Fruit fly (Drosophila melanogaster) whole organism, embryonic: Measurements from ENCODE around the gene CG5214.
A peak's percentile ranks its signal among the peaks of the same experiment; 100 is the strongest.

Experiments used
- Abd-B ChIP-seq: fragments of 200-800 bp; sonication (Bioruptor generic); optimal IDR thresholded peaks from 2 replicates; lab custom pipeline; 2018; ENCODE audit warnings: missing biosample characterization, mild to moderate bottlenecking, missing genetic modification characterization, moderate library complexity
- Atf3 ChIP-seq: fragments of 200-800 bp; sonication (Bioruptor generic); optimal IDR thresholded peaks from 3 replicates; lab custom pipeline; 2016; ENCODE audit warnings: missing biosample characterization, missing genetic modification characterization
- Blimp-1 ChIP-seq: fragments of 200-800 bp; sonication (Bioruptor generic); optimal IDR thresholded peaks from 3 replicates; lab custom pipeline; 2018; ENCODE audit warnings: missing biosample characterization, missing genetic modification characterization, mild to moderate bottlenecking, moderate library complexity, missing genetic modification reagents
- CG10147 ChIP-seq: fragments of 200-800 bp; sonication (Bioruptor generic); optimal IDR thresholded peaks from 2 replicates; lab custom pipeline; 2019; ENCODE audit warnings: missing biosample characterization, mild to moderate bottlenecking, missing genetic modification characterization, moderate library complexity
- CG10366 ChIP-seq: fragments of 200-800 bp; sonication (Bioruptor generic); IDR thresholded peaks from 2 replicates; pipeline ENCODE4 v1.3.6; 2022; ENCODE audit warnings: missing biosample characterization, missing genetic modification characterization
- CG10979 ChIP-seq: fragments of 200-800 bp; sonication (Bioruptor generic); optimal IDR thresholded peaks from 2 replicates; lab custom pipeline; 2018; ENCODE audit warnings: missing biosample characterization, mild to moderate bottlenecking, missing genetic modification characterization, moderate library complexity
- CG11504 ChIP-seq: fragments of 200-800 bp; sonication (Bioruptor generic); optimal IDR thresholded peaks from 3 replicates; lab custom pipeline; 2019; ENCODE audit warnings: missing biosample characterization, mild to moderate bottlenecking, missing genetic modification characterization, moderate library complexity
- CG12236 ChIP-seq: fragments of 200-800 bp; sonication (Bioruptor generic); optimal IDR thresholded peaks from 2 replicates; lab custom pipeline; 2016; ENCODE audit warnings: missing biosample characterization, missing genetic modification characterization
- CG17385 ChIP-seq: fragments of 200-800 bp; sonication (Bioruptor generic); optimal IDR thresholded peaks from 3 replicates; lab custom pipeline; 2018; ENCODE audit warnings: missing biosample characterization, mild to moderate bottlenecking, missing genetic modification characterization
- CG1832 ChIP-seq: fragments of 200-800 bp; sonication (Bioruptor generic); optimal IDR thresholded peaks from 2 replicates; lab custom pipeline; 2017; ENCODE audit warnings: missing biosample characterization, mild to moderate bottlenecking, missing genetic modification characterization, inconsistent platforms
- CG2889 ChIP-seq: fragments of 200-800 bp; sonication (Bioruptor generic); IDR thresholded peaks from 3 replicates; pipeline ENCODE4 v1.3.6; 2022; ENCODE audit warnings: missing biosample characterization, missing genetic modification characterization
- CG34422 ChIP-seq: fragments of 200-800 bp; sonication (Bioruptor generic); IDR thresholded peaks from 3 replicates; pipeline ENCODE4 v1.3.6; 2022; ENCODE audit warnings: missing biosample characterization, missing genetic modification characterization
- CG6654 ChIP-seq: fragments of 200-800 bp; sonication (Bioruptor generic); optimal IDR thresholded peaks from 2 replicates; lab custom pipeline; 2017; ENCODE audit warnings: missing biosample characterization, mild to moderate bottlenecking, missing genetic modification characterization
- CG8944 ChIP-seq: fragments of 200-800 bp; sonication (Bioruptor generic); optimal IDR thresholded peaks from 3 replicates; lab custom pipeline; 2016; ENCODE audit warnings: missing biosample characterization, missing genetic modification characterization
- CrebB ChIP-seq: fragments of 200-800 bp; sonication (Bioruptor generic); optimal IDR thresholded peaks from 3 replicates; lab custom pipeline; 2018; ENCODE audit warnings: missing biosample characterization, mild to moderate bottlenecking, missing genetic modification characterization
- D19A ChIP-seq: fragments of 200-800 bp; optimal IDR thresholded peaks from 3 replicates; lab custom pipeline; 2019; ENCODE audit warnings: missing biosample characterization, mild to moderate bottlenecking, missing genetic modification characterization, moderate library complexity
- Dp ChIP-seq: fragments of 200-800 bp; sonication (Bioruptor generic); optimal IDR thresholded peaks from 2 replicates; lab custom pipeline; 2018; ENCODE audit warnings: missing biosample characterization, mild to moderate bottlenecking, missing genetic modification characterization, moderate library complexity
- E2f2 ChIP-seq: fragments of 200-800 bp; sonication (Bioruptor generic); IDR thresholded peaks from 2 replicates; pipeline ENCODE4 v1.3.6; 2022; ENCODE audit warnings: missing biosample characterization, missing genetic modification characterization
- Ets97D ChIP-seq: fragments of 200-800 bp; sonication (Bioruptor generic); optimal IDR thresholded peaks from 3 replicates; lab custom pipeline; 2016; ENCODE audit warnings: missing biosample characterization, missing genetic modification characterization
- H15 ChIP-seq: fragments of 200-800 bp; sonication (Bioruptor generic); IDR thresholded peaks from 3 replicates; pipeline ENCODE4 v1.3.6; 2022; ENCODE audit warnings: missing biosample characterization, missing genetic modification characterization
- Hr39 ChIP-seq: fragments of >200 bp; optimal IDR thresholded peaks from 2 replicates; lab custom pipeline; 2017
- MBD-R2 ChIP-seq: fragments of 200-800 bp; sonication (Bioruptor generic); IDR thresholded peaks from 2 replicates; pipeline ENCODE4 v1.3.6; 2022; ENCODE audit warnings: missing biosample characterization, missing genetic modification characterization
- Mad ChIP-seq: fragments of 200-800 bp; sonication (Bioruptor generic); optimal IDR thresholded peaks from 2 replicates; lab custom pipeline; 2016; ENCODE audit warnings: missing biosample characterization, missing genetic modification characterization
- Pdp1 ChIP-seq, 2 experiments: fragments of 200-800 bp; sonication (Bioruptor generic); optimal IDR thresholded peaks; 3 replicates each; lab custom pipeline; 2016; ENCODE audit warnings: missing biosample characterization in 2 of 2, missing genetic modification characterization in 2 of 2, mild to moderate bottlenecking in 1 of 2, moderate library complexity in 1 of 2
- Six4 ChIP-seq: fragments of 200-800 bp; sonication (Bioruptor generic); optimal IDR thresholded peaks from 2 replicates; lab custom pipeline; 2016; ENCODE audit warnings: missing biosample characterization, missing genetic modification characterization
- Sox102F ChIP-seq: fragments of 200-800 bp; sonication (Bioruptor generic); optimal IDR thresholded peaks from 2 replicates; lab custom pipeline; 2018; ENCODE audit warnings: missing biosample characterization, mild to moderate bottlenecking, missing genetic modification characterization, moderate library complexity
- Sry-β ChIP-seq: fragments of 200-800 bp; sonication (Bioruptor generic); optimal IDR thresholded peaks from 2 replicates; lab custom pipeline; 2018; ENCODE audit warnings: missing biosample characterization, mild to moderate bottlenecking, missing genetic modification characterization, moderate library complexity
- amos ChIP-seq: fragments of 200-800 bp; sonication (Bioruptor generic); IDR thresholded peaks from 2 replicates; pipeline ENCODE4 v1.3.6; 2022; ENCODE audit warnings: missing biosample characterization, missing genetic modification characterization; ENCODE audit not compliant: partially characterized antibody
- br ChIP-seq: fragments of >200 bp; optimal IDR thresholded peaks from 2 replicates; lab custom pipeline; 2017
- caup ChIP-seq: fragments of 200-800 bp; sonication (Bioruptor generic); optimal IDR thresholded peaks from 3 replicates; lab custom pipeline; 2017; ENCODE audit warnings: missing biosample characterization, mild to moderate bottlenecking, missing genetic modification characterization, moderate library complexity; ENCODE audit not compliant: severe bottlenecking
- chinmo ChIP-seq: fragments of 200-800 bp; sonication (Bioruptor generic); IDR thresholded peaks from 4 replicates; pipeline ENCODE4 v1.3.6; 2022; ENCODE audit warnings: missing biosample characterization, missing genetic modification characterization; ENCODE audit not compliant: partially characterized antibody
- crp ChIP-seq, 2 experiments: fragments of 200-800 bp; sonication (Bioruptor generic); optimal IDR thresholded peaks; 2 replicates in 1 of 2; 3 replicates in 1 of 2; lab custom pipeline; 2017; ENCODE audit warnings: missing biosample characterization in 2 of 2, missing genetic modification characterization in 2 of 2, mild to moderate bottlenecking in 1 of 2, moderate library complexity in 1 of 2
- da ChIP-seq: fragments of 200-800 bp; sonication (Bioruptor generic); optimal IDR thresholded peaks from 2 replicates; lab custom pipeline; 2016; ENCODE audit warnings: missing biosample characterization, missing genetic modification characterization
- dm ChIP-seq: fragments of 200-800 bp; sonication (Bioruptor generic); optimal IDR thresholded peaks from 3 replicates; lab custom pipeline; 2016; ENCODE audit warnings: missing biosample characterization, missing genetic modification characterization
- lbe ChIP-seq: fragments of 200-800 bp; sonication (Bioruptor generic); optimal IDR thresholded peaks from 2 replicates; lab custom pipeline; 2016; ENCODE audit warnings: missing biosample characterization, mild to moderate bottlenecking, missing genetic modification characterization
- maf-S ChIP-seq: fragments of 200-800 bp; sonication (Bioruptor generic); optimal IDR thresholded peaks from 2 replicates; lab custom pipeline; 2016; ENCODE audit warnings: missing biosample characterization, missing genetic modification characterization
- pita ChIP-seq: fragments of 200-800 bp; sonication (Bioruptor generic); optimal IDR thresholded peaks from 2 replicates; lab custom pipeline; 2017; ENCODE audit warnings: missing biosample characterization, mild to moderate bottlenecking, missing genetic modification characterization
- prd ChIP-seq, 3 experiments: fragments of >200 bp in 2 of 3; fragments of 200-800 bp in 1 of 3; sonication (Bioruptor generic) in 1 of 3; optimal IDR thresholded peaks in 2 of 3; IDR thresholded peaks in 1 of 3; 2 replicates in 2 of 3; 3 replicates in 1 of 3; pipeline versions ENCODE4 v1.3.6 to Lab custom; 2017 to 2022; ENCODE audit warnings: missing biosample characterization in 1 of 3, missing genetic modification characterization in 1 of 3
- sens ChIP-seq: fragments of 200-800 bp; sonication (Bioruptor generic); peaks from one replicate; lab custom pipeline; 2016; ENCODE audit warnings: missing biosample characterization, missing genetic modification characterization
- stwl ChIP-seq: fragments of 200-800 bp; sonication (Bioruptor generic); optimal IDR thresholded peaks from 3 replicates; lab custom pipeline; 2018; ENCODE audit warnings: missing biosample characterization, mild to moderate bottlenecking, missing genetic modification characterization, moderate library complexity
- sug ChIP-seq: fragments of 200-800 bp; optimal IDR thresholded peaks from 2 replicates; lab custom pipeline; 2019; ENCODE audit warnings: missing biosample characterization, mild to moderate bottlenecking, missing genetic modification characterization, moderate library complexity
- tap ChIP-seq: fragments of 200-800 bp; optimal IDR thresholded peaks from 3 replicates; lab custom pipeline; 2019; ENCODE audit warnings: missing biosample characterization, mild to moderate bottlenecking, missing genetic modification characterization, moderate library complexity
- unc-4 ChIP-seq: fragments of 200-800 bp; sonication (Bioruptor generic); IDR thresholded peaks from 2 replicates; pipeline ENCODE4 v1.3.6; 2022; ENCODE audit warnings: missing biosample characterization, missing genetic modification characterization; ENCODE audit not compliant: partially characterized antibody
- yki ChIP-seq: fragments of >200 bp; optimal IDR thresholded peaks from 3 replicates; lab custom pipeline; 2018

Gene CG5214

dm6 chr3R:11237598-11237997 is 6.5 kb upstream of the CG5214 start, which contains the start of gene CG31388 (continued):
- TF ChIP-seq Hr39 (lab: Kevin White, UChicago) (no peak), CG34422 (GFP tag; lab: Robert Waterston, UW) (peak; percentile 54; the same call in 1 of the 3 replicates), br (no peak), E2f2 (GFP tag; lab: Robert Waterston, UW) (peak; percentile 93), Pdp1 (GFP tag; optimal IDR thresholded peaks at IDR 0.05; lab: Kevin White, UChicago) (peak in 1 of 2 experiments; percentile 9), D19A (peak; percentile 98), CG10147 (GFP tag; lab: Kevin White, UChicago) (no peak), Sox102F (GFP tag; lab: Kevin White, UChicago) (no peak), lbe (GFP tag; lab: Kevin White, UChicago) (no peak), Abd-B (GFP tag; lab: Kevin White, UChicago) (no peak), CG2889 (no peak), MBD-R2 (GFP tag; lab: Robert Waterston, UW) (peak; percentile 85), CG1832 (no peak), Ets97D (GFP tag; lab: Kevin White, UChicago) (peak; percentile 44), crp (GFP tag; optimal IDR thresholded peaks at IDR 0.05; lab: Kevin White, UChicago) (peak in 1 of 2 experiments; percentile 49), CrebB (tag; lab: Kevin White, UChicago) (no peak), da (no peak), caup (GFP tag; lab: Kevin White, UChicago) (no peak), H15 (GFP tag; lab: Robert Waterston, UW) (no peak), Dp (GFP tag; lab: Kevin White, UChicago) (peak; percentile 91), prd (optimal IDR thresholded peaks at IDR 0.05; lab: Kevin White, UChicago) (no peak), prd (GFP tag; IDR thresholded peaks at IDR 0.05; lab: Robert Waterston, UW) (no peak), CG10366 (GFP tag; lab: Robert Waterston, UW) (no peak), dm (GFP tag; lab: Kevin White, UChicago) (peak; percentile 23), stwl (peak; percentile 48), CG17385 (peak; percentile 98), Atf3 (GFP tag; lab: Kevin White, UChicago) (no peak), CG8944 (GFP tag; lab: Kevin White, UChicago) (no peak), yki (peak; percentile 20), CG10979 (tag; lab: Kevin White, UChicago) (no peak), sug (peak; percentile 96)
- TF ChIP-seq, all 482 proteins: peak for 26

- TF ChIP-seq Six4 (no peak), Mad (no peak), pita (GFP tag; lab: Kevin White, UChicago) (no peak), Blimp-1 (GFP tag; lab: Kevin White, UChicago) (no peak), CG11504 (tag; lab: Kevin White, UChicago) (no peak), chinmo (GFP tag; lab: Robert Waterston, UW) (no peak), amos (GFP tag; lab: Robert Waterston, UW) (no peak), unc-4 (GFP tag; lab: Robert Waterston, UW) (no peak), tap (tag; lab: Kevin White, UChicago) (no peak), CG6654 (no peak), maf-S (no peak), dm (GFP tag; lab: Kevin White, UChicago) (no peak), Sry-β (GFP tag; lab: Kevin White, UChicago) (no peak), sens (GFP tag; lab: Kevin White, UChicago) (no peak), CG12236 (no peak)
These were observed 3.2 kb upstream of the CG5214 start, which contains the start of the genes scpr-B and scpr-A for dm6 chr3R:11240891-11241290. Gene scpr-B (minus strand): TSS chr3R:11240991. Gene scpr-A (plus strand): TSS chr3R:11241183.
